Worm (Caenorhabditis elegans) whole organism, mixed stage, embryonic: Measurements from ENCODE around the gene cht-4.

Experiments
- bed-3 ChIP-seq: fragments of 200-800 bp; sonication (Bioruptor generic); optimal IDR thresholded peaks from 3 replicates; lab custom pipeline; 2018; ENCODE audit warnings: mild to moderate bottlenecking, missing genetic modification characterization, moderate library complexity, missing compliant biosample characterization
- blmp-1 ChIP-seq: fragments of 150-350 bp; optimal IDR thresholded peaks from 2 replicates; lab custom pipeline; 2014; ENCODE audit warnings: missing biosample characterization, missing genetic modification characterization
- cnd-1 ChIP-seq: fragments of 200-800 bp; sonication (Bioruptor generic); optimal IDR thresholded peaks from 2 replicates; lab custom pipeline; 2018; ENCODE audit warnings: mild to moderate bottlenecking, missing genetic modification characterization, missing compliant biosample characterization
- drap-1 ChIP-seq: fragments of 200-800 bp; sonication (Bioruptor generic); optimal IDR thresholded peaks from 3 replicates; lab custom pipeline; 2018; ENCODE audit warnings: mild to moderate bottlenecking, missing genetic modification characterization, missing compliant biosample characterization
- elt-1 ChIP-seq: sonication (generic microtip); optimal IDR thresholded peaks from 2 replicates; lab custom pipeline; 2017; ENCODE audit warnings: missing genetic modification characterization, mild to moderate bottlenecking, missing compliant biosample characterization, antibody characterized with exemption, moderate library complexity, borderline replicate concordance; ENCODE audit not compliant: insufficient read depth
- elt-3 ChIP-seq: fragments of 150-350 bp; optimal IDR thresholded peaks from 2 replicates; lab custom pipeline; 2014; ENCODE audit warnings: missing biosample characterization, missing genetic modification characterization
- flh-1 ChIP-seq: fragments of 200-800 bp; sonication (Bioruptor generic); optimal IDR thresholded peaks from 2 replicates; lab custom pipeline; 2018; ENCODE audit warnings: mild to moderate bottlenecking, missing genetic modification characterization, moderate library complexity, missing compliant biosample characterization
- ham-2 ChIP-seq: fragments of 200-800 bp; sonication (Bioruptor generic); optimal IDR thresholded peaks from 2 replicates; lab custom pipeline; 2018; ENCODE audit warnings: mild to moderate bottlenecking, missing genetic modification characterization, missing compliant biosample characterization
- lin-13 ChIP-seq: fragments of 150-350 bp; optimal IDR thresholded peaks from 2 replicates; lab custom pipeline; 2014; ENCODE audit warnings: missing biosample characterization, missing genetic modification characterization
- lsy-2 ChIP-seq: fragments of 150-350 bp; optimal IDR thresholded peaks from 2 replicates; lab custom pipeline; 2014; ENCODE audit warnings: missing biosample characterization, missing genetic modification characterization
- mab-5 ChIP-seq: fragments of 150-350 bp; optimal IDR thresholded peaks from 2 replicates; lab custom pipeline; 2014; ENCODE audit warnings: missing biosample characterization, missing genetic modification characterization
- nhr-12 ChIP-seq: fragments of 150-350 bp; optimal IDR thresholded peaks from 2 replicates; lab custom pipeline; 2014; ENCODE audit warnings: missing biosample characterization, missing genetic modification characterization
- nhr-2 ChIP-seq: fragments of 150-350 bp; optimal IDR thresholded peaks from 2 replicates; lab custom pipeline; 2014; ENCODE audit warnings: missing biosample characterization, missing genetic modification characterization
- nhr-237 ChIP-seq: fragments of 150-350 bp; optimal IDR thresholded peaks from 2 replicates; lab custom pipeline; 2014; ENCODE audit warnings: missing biosample characterization, missing genetic modification characterization
- nhr-76 ChIP-seq: sonication (generic microtip); optimal IDR thresholded peaks from 2 replicates; lab custom pipeline; 2017; ENCODE audit warnings: missing biosample characterization, missing genetic modification characterization
- snpc-4 ChIP-seq: fragments of 150-350 bp; optimal IDR thresholded peaks from 2 replicates; lab custom pipeline; 2014; ENCODE audit warnings: missing biosample characterization, missing genetic modification characterization
- sptf-1 ChIP-seq: sonication (generic microtip); optimal IDR thresholded peaks from 2 replicates; lab custom pipeline; 2017; ENCODE audit warnings: mild to moderate bottlenecking, missing genetic modification characterization, moderate library complexity, missing compliant biosample characterization
- ztf-11 ChIP-seq: fragments of 150-350 bp; optimal IDR thresholded peaks from 2 replicates; lab custom pipeline; 2014; ENCODE audit warnings: missing biosample characterization, missing genetic modification characterization

cht-4 gene

DNA sequence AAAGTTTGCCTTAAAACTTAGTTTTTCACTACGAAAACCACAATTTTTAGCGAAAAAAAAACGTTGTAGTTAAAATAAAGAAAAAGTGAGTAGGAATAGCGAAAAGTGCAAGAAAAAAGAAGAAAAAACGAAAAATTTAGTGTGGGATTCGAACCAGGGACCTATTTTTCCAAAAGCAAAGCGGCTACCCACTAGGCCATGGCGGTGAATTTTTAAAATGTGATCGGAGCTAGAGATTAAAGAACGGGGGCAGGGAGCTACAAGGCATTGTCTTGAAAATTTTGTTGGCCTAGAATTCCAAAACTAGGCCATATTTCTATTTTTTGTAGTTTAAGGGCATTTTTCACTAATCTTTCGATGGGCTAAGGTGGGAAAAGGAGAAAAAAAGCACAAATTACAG, 53.5 kb downstream of the cht-4 start:
- TF ChIP-seq mab-5 (tag; lab: Kevin White, UChicago) (no peak), lin-13 (tag; lab: Kevin White, UChicago) (no peak), blmp-1 (tag; lab: Kevin White, UChicago) (no peak), ham-2 (GFP tag; lab: Kevin White, UChicago) (no peak), ztf-11 (no peak), bed-3 (GFP tag; lab: Kevin White, UChicago) (no peak), sptf-1 (tag; lab: Kevin White, UChicago) (no peak), cnd-1 (tag; lab: Kevin White, UChicago) (no peak), nhr-12 (tag; lab: Kevin White, UChicago) (no peak), nhr-237 (tag; lab: Kevin White, UChicago) (no peak), nhr-2 (tag; lab: Kevin White, UChicago) (no peak), nhr-76 (tag; lab: Kevin White, UChicago) (no peak), elt-3 (tag; lab: Kevin White, UChicago) (no peak), elt-1 (tag; lab: Kevin White, UChicago) (no peak), snpc-4 (tag; lab: Kevin White, UChicago) (no peak), flh-1 (GFP tag; lab: Kevin White, UChicago) (no peak), drap-1 (GFP tag; lab: Kevin White, UChicago) (no peak), lsy-2 (tag; lab: Kevin White, UChicago) (no peak)
